Fruit fly (Drosophila melanogaster) S2 (cell line): ENCODE results near the gene Cp7Fb.

Source experiments
- CG8478 ChIP-seq: fragments of >200 bp; optimal IDR thresholded peaks from 2 replicates; lab custom pipeline; 2018
- CTCF ChIP-seq, 2 experiments: fragments of >200 bp; optimal IDR thresholded peaks; 2 replicates each; lab custom pipeline; 2018

Cp7Fb gene

dm6 chrX:8483671-8484070 lies 10.0 kb downstream of the Cp7Fb start, which contains the start of gene CG33223:
Gene CG33223, minus strand, starts transcription at chrX:8483885.
- TF ChIP-seq CTCF (optimal IDR thresholded peaks at IDR 0.05; lab: Kevin White, UChicago): no peak
- no peak for TF ChIP-seq CG8478

- TF ChIP-seq CTCF (optimal IDR thresholded peaks at IDR 0.05; lab: Kevin White, UChicago) (no peak), CG8478 (no peak)
These were observed 11.1 kb downstream of the Cp7Fb start for dm6 chrX:8484778-8485177.

dm6 chrX:8489048-8489447 lies 15.4 kb downstream of the Cp7Fb start, which contains the start of gene CG33181:
Gene CG33181, plus strand, starts transcription at chrX:8489348.
- no peak for TF ChIP-seq CTCF (optimal IDR thresholded peaks at IDR 0.05; lab: Kevin White, UChicago)
- TF ChIP-seq CG8478: no peak

DNA sequence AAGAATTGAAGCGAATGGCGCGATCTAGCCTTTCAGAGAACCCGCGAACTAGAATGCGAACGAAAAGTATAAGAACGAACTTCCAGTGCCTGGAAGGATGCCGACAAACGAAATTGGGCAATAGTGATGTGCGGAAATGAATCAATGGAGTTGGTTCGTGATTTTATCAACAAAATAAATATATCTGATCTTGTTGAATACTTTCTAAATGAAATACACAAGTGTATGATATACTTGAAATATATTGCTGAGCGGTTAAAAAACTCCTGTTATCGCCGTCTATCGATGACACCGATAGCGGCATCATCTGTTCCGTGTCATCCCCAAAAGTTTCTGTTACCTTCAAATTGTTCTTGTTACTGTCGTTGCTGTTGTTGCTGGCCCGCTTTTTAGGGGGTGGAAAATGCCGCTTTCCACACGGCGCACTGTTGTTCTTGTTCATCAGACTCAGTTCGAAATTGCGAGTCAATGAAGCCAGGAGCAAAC lies 15.9 kb downstream of the Cp7Fb start, which contains the start of gene otu:
Gene otu, minus strand, starts transcription at position 51 of the 486 bp plus-strand sequence.
- TF ChIP-seq CTCF (optimal IDR thresholded peaks at IDR 0.05; lab: Kevin White, UChicago) (no peak), CG8478 (no peak)

- TF ChIP-seq CG8478 (no peak), CTCF (optimal IDR thresholded peaks at IDR 0.05; lab: Kevin White, UChicago) (no peak)
These were observed 16.8 kb downstream of the Cp7Fb start for dm6 chrX:8490291-8490975.

- TF ChIP-seq CG8478 (no peak), CTCF (optimal IDR thresholded peaks at IDR 0.05; lab: Kevin White, UChicago) (no peak)
These were observed 17.3 kb downstream of the Cp7Fb start for dm6 chrX:8490976-8491345.

DNA sequence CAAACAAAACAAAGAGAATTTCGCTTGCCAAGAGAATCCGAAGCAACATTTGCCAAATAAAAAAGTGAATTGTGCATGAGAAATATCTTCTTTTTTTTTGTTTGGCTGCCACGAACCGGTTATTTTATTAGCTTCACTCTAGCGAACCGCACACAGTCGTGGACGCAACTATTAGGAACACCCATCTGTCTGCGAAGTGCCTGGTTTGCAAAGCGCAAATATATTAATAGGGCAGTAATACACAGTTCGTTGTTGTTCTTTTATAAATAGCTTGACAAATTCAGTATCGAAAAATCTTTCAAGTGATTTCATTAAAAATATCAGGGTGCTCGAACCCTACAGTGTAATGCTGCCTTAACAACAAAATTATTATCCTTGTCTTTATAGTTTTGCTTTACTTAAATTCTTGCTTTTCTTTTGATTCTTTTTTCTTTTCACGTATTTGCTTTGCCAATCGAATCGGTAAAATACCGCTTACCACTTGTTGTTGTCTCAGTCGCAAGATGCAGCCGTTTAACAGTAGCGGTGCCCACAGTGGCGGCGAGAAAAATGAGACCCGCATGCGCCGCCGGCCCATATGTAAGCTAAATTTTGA lies 17.9 kb downstream of the Cp7Fb start:
- no peak for TF ChIP-seq CTCF (optimal IDR thresholded peaks at IDR 0.05; lab: Kevin White, UChicago)
- no peak for TF ChIP-seq CG8478

dm6 chrX:8492849-8493248 lies 19.2 kb downstream of the Cp7Fb start:
- no peak for TF ChIP-seq CG8478
- no peak for TF ChIP-seq CTCF (optimal IDR thresholded peaks at IDR 0.05; lab: Kevin White, UChicago)

DNA sequence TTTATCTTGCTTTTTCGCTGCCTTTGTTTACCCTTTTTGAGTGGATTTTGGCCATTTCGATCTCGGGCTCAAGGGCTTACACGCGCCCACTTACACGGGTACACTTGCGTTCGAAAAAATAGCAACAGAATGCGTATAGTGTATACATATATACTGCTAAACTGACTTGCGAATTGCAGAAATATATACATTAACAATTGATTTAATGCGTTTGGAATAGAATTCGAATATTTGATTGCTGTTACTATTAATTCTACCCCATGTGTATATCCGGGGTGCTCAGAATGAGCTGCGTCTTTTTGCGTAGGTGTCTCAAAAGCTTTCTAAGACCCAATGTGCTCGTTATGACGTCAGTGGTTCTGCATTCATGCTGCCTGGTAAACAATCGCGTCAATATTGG lies 19.8 kb downstream of the Cp7Fb start:
- TF ChIP-seq CTCF (optimal IDR thresholded peaks at IDR 0.05; lab: Kevin White, UChicago): no peak
- no peak for TF ChIP-seq CG8478

- TF ChIP-seq CTCF (optimal IDR thresholded peaks at IDR 0.05; lab: Kevin White, UChicago): no peak
- no peak for TF ChIP-seq CG8478
These were observed 22.7 kb downstream of the Cp7Fb start for dm6 chrX:8496362-8496761.

- TF ChIP-seq CG8478 (no peak), CTCF (optimal IDR thresholded peaks at IDR 0.05; lab: Kevin White, UChicago) (no peak)
These were observed 24.1 kb downstream of the Cp7Fb start for dm6 chrX:8497604-8498232.

DNA sequence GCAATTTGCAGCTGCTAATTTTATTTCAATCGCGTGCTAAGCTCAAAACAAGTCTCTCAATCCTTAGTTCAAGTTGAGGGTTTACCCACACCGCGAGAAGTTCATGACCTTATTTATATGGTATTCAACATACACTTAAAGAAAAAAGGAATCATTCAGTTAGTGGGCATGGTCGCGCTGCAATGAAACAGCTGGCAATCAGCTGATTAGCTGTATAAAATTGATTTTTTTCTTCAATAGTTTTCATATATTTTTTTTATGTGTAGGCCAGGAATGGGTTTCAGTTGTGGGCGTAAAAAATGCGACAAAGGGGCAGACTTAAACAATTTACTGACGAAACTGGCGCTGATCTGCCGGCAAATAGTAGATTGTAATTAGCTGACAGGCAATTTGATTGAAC lies 25.5 kb downstream of the Cp7Fb start:
- no peak for TF ChIP-seq CG8478
- TF ChIP-seq CTCF (optimal IDR thresholded peaks at IDR 0.05; lab: Kevin White, UChicago): no peak

DNA sequence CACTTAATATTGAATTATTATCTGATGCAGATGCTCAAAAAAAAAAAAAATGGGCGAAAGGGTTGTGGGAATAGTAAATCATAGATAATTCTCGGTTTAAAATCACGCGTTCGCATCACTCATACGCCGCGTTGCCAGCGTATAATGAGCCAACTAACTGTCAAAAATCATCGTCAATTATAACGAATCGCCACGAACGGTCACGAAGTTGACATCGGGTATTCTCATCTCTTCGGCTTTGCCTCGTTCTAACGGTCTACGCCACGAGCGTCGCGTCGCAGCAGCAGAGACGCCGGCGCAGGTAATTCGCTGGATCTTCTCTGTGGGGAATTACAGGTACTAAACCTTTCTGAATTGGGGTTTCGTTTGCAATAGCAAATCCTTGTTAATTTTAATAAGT lies 27.7 kb downstream of the Cp7Fb start:
- TF ChIP-seq CTCF (optimal IDR thresholded peaks at IDR 0.05; lab: Kevin White, UChicago) (no peak), CG8478 (no peak)

DNA sequence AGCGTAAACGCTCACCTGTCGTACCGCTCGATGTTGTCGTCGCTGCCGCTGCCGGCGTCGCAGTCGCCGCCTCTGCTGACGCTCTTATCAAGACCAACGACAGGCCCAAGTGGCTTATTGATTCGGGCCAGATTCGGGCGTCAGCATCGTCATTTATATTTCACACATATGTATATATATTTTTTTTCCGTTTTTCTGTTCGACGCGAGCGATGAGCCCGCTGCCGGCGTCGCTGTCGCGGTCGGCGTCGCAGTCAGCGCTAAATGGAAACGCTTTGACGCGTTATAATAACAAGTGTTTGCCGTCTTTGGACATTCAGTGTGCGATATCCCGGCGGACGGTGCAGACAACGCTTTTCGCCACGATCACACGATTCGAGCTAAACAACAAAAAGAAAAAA lies 28.4 kb downstream of the Cp7Fb start:
- TF ChIP-seq CG8478 (no peak), CTCF (optimal IDR thresholded peaks at IDR 0.05; lab: Kevin White, UChicago) (no peak)

dm6 chrX:8505023-8505604 lies 31.5 kb downstream of the Cp7Fb start:
- TF ChIP-seq CG8478: no peak
- no peak for TF ChIP-seq CTCF (optimal IDR thresholded peaks at IDR 0.05; lab: Kevin White, UChicago)

dm6 chrX:8510731-8511130 lies 37.1 kb downstream of the Cp7Fb start:
- no peak for TF ChIP-seq CTCF (optimal IDR thresholded peaks at IDR 0.05; lab: Kevin White, UChicago)
- no peak for TF ChIP-seq CG8478
